Worm (Caenorhabditis elegans): ENCODE measurements around the gene F13E9.19.

DNA sequence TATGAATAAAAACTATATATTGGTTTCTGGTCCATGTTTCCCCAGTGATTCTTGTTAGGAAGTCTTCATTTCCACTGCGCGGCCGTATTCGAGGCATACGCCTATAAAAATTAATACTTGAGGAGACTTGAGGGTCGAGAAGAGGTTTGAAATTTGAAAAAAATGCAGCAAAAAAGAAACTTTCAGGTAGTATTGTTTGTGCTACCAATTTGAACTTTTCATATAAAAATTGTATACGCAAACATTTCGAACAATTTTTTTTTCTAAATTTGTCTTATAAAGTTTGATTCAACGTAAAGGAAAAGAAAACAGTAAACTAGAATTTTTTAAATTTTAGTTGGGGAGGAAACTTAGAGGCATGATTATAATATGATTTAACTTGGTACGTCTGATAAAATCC lies 47.4 kb upstream of the F13E9.19 start, which contains the start of gene T11G6.4:
- TF ChIP-seq nhr-23 (tag; optimal IDR thresholded peaks at IDR 0.05) (no peak), ama-1 (optimal IDR thresholded peaks at IDR 0.05) (no peak), zag-1 (tag; optimal IDR thresholded peaks at IDR 0.05) (no peak), R02D3.7 (tag; optimal IDR thresholded peaks at IDR 0.05) (no peak)
